Fruit fly (Drosophila melanogaster): ENCODE data around the gene CG33673.
A peak's percentile ranks its signal among the peaks of the same experiment; 100 is the strongest.

The CG33673 gene

DNA sequence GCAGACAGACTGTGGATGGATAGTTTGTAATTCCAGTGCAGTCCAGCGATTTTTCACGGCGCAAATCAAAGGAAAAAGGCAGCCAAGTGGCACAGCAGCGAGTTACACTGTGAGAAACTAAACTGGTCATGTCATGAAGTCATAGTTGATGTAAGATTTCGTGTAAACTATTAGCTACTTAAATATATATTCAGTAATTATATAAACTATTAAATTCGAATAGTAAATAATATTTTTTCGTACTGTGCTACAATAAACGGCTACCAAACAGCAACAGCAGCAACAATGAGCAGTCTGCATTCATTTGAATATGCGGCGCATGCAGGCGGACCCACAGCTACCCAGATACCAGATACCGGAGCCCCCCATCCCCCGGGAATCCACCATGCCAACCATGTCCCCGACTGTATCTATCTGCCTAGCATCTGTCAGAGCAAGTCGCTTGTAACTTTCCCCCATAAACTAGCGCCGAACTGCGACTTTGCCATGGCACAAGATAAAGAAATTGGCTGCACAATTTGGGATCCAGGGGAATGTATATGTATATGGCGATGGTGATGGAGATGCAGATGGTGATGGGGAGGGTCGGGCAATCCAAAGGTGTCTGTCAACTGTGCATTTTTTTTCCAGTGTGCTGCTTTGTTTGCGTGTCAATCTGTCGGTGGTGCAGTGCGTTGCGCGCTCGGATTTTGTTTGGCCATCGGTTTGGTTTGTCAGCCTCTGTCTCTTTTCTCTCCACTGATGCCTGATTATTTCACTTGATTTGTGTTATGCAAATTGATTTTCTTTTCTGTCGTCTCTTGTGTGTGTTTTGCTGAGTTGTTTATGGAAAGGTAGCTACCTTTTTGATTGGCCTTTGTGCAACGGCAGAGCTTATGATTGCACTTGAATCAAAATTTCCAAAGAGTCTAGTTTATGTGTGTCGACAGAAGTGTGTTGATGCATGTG, 20.3 kb downstream of the CG33673 start (continued):
- TF ChIP-seq ind (GFP tag; optimal IDR thresholded peaks at IDR 0.05) (peak; percentile 5), nerfin-2 (GFP tag; IDR thresholded peaks at IDR 0.05; ENCODE audit: partially characterized antibody) (no peak), HmgZ (tag; optimal IDR thresholded peaks at IDR 0.05) (no peak), H15 (GFP tag; IDR thresholded peaks at IDR 0.05) (no peak), CG5245 (GFP tag; optimal IDR thresholded peaks at IDR 0.05) (no peak), lab (GFP tag; optimal IDR thresholded peaks at IDR 0.05) (peak; percentile 31), CG6689 (GFP tag; IDR thresholded peaks at IDR 0.05) (peak; percentile 46; the same call in 1 of the 2 replicates), CG10209 (GFP tag; optimal IDR thresholded peaks at IDR 0.05) (no peak), chn (GFP tag; optimal IDR thresholded peaks at IDR 0.05) (no peak), CG14667 (GFP tag; IDR thresholded peaks at IDR 0.05) (no peak), crol (GFP tag; IDR thresholded peaks at IDR 0.05) (peak; percentile 37; the same call in 1 of the 2 replicates), CG15269 (tag; optimal IDR thresholded peaks at IDR 0.05) (peak; percentile 3), CG6813 (GFP tag; optimal IDR thresholded peaks at IDR 0.05) (no peak), Scr (GFP tag; IDR thresholded peaks at IDR 0.05; ENCODE audit: partially characterized antibody) (no peak), toy (GFP tag; IDR thresholded peaks at IDR 0.05) (no peak), Blimp-1 (GFP tag; optimal IDR thresholded peaks at IDR 0.05) (peak; percentile 54), aop (GFP tag; IDR thresholded peaks at IDR 0.05) (no peak), Xbp1 (GFP tag; optimal IDR thresholded peaks at IDR 0.05) (no peak), pb (GFP tag; optimal IDR thresholded peaks at IDR 0.05) (no peak), E2f1 (GFP tag; IDR thresholded peaks at IDR 0.05) (peak; percentile 36; the same call in 1 of the 2 replicates), MBD-R2 (GFP tag; IDR thresholded peaks at IDR 0.05) (no peak), Fer3 (tag; optimal IDR thresholded peaks at IDR 0.05) (no peak), tin (GFP tag; optimal IDR thresholded peaks at IDR 0.05) (peak; percentile 6), CG31441 (GFP tag; IDR thresholded peaks at IDR 0.05) (peak; percentile 58), vvl (GFP tag; IDR thresholded peaks at IDR 0.05) (peak; percentile 54; the same call in 1 of the 2 replicates), CG7745 (tag; optimal IDR thresholded peaks at IDR 0.05) (no peak), sr (GFP tag; IDR thresholded peaks at IDR 0.05) (0 out of 3 replicates have a peak, but pooled peaks have one; percentile 1), Six4 (GFP tag; optimal IDR thresholded peaks at IDR 0.05) (peak; percentile 27), Med (GFP tag) (no peak), CG4854 (GFP tag; optimal IDR thresholded peaks at IDR 0.05) (no peak), CG11695 (GFP tag; IDR thresholded peaks at IDR 0.05) (no peak), maf-S (GFP tag; optimal IDR thresholded peaks at IDR 0.05) (no peak), CG7963 (GFP tag; IDR thresholded peaks at IDR 0.05; ENCODE audit: partially characterized antibody) (no peak), cato (GFP tag; optimal IDR thresholded peaks at IDR 0.05; ENCODE audit: borderline replicate concordance) (no peak), zen (tag; optimal IDR thresholded peaks at IDR 0.05) (no peak)

DNA sequence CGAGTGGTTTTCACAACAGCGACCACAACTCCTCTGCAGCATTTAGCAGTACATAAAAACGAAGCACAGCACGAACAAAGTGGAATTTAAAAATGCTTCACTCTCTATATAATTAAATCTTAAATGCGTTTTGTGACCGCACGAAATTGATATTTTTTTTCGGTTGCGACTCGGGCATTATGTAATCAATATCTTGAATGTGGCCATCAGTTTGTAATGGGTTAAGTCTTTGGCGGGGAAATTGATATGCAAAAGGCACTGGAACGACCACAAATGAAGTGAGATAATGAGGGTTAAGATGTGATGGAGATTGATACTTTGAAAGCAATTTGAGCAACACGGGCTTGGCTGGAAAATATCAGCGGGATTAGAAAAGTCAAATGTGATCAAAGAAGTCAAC, 22.7 kb downstream of the CG33673 start:
- TF ChIP-seq CG7928 (GFP tag; optimal IDR thresholded peaks at IDR 0.05) (no peak), run (tag; optimal IDR thresholded peaks at IDR 0.05) (peak; percentile 0), CG15011 (GFP tag; optimal IDR thresholded peaks at IDR 0.05) (no peak), sna (GFP tag; IDR thresholded peaks at IDR 0.05; ENCODE audit: partially characterized antibody) (no peak), Sox102F (GFP tag; optimal IDR thresholded peaks at IDR 0.05) (no peak), ttk (GFP tag; IDR thresholded peaks at IDR 0.05) (no peak), CG14710 (tag; optimal IDR thresholded peaks at IDR 0.05) (no peak), phol (tag; optimal IDR thresholded peaks at IDR 0.05) (no peak), ac (GFP tag; optimal IDR thresholded peaks at IDR 0.05) (no peak), BtbVII (GFP tag; optimal IDR thresholded peaks at IDR 0.05) (no peak), Hr39 (optimal IDR thresholded peaks at IDR 0.05) (no peak), lbe (GFP tag; optimal IDR thresholded peaks at IDR 0.05) (no peak), CG4282 (GFP tag; optimal IDR thresholded peaks at IDR 0.05) (no peak), otp (GFP tag; IDR thresholded peaks at IDR 0.05) (no peak), Doc3 (GFP tag; IDR thresholded peaks at IDR 0.05; ENCODE audit: partially characterized antibody) (no peak), CG8089 (GFP tag; optimal IDR thresholded peaks at IDR 0.05) (no peak)
